Fruit fly (Drosophila melanogaster): ENCODE data around the gene CG34377.

CG34377 gene

dm6 chr3R:22362218-22362907 is 38.5 kb upstream of the CG34377 start, which contains the start of the genes JMJD6, CG7071 and Muted (continued):
- TF ChIP-seq Hey (tag; optimal IDR thresholded peaks at IDR 0.05): peak; percentile 63
- peak; percentile 65 for TF ChIP-seq CG1792 (GFP tag; optimal IDR thresholded peaks at IDR 0.05)
- TF ChIP-seq Taf1 (GFP tag; IDR thresholded peaks at IDR 0.05): peak; percentile 76
- TF ChIP-seq sd (tag; optimal IDR thresholded peaks at IDR 0.05): peak; percentile 73
- TF ChIP-seq CG4282 (GFP tag; optimal IDR thresholded peaks at IDR 0.05): peak; percentile 88
- peak; percentile 88 for TF ChIP-seq CG15601 (tag; optimal IDR thresholded peaks at IDR 0.05)
- TF ChIP-seq CG15269 (tag; optimal IDR thresholded peaks at IDR 0.05): peak; percentile 90
- TF ChIP-seq TFAM (GFP tag; optimal IDR thresholded peaks at IDR 0.05): no peak
- TF ChIP-seq cg (GFP tag; optimal IDR thresholded peaks at IDR 0.05): no peak
- TF ChIP-seq CG3726 (GFP tag; IDR thresholded peaks at IDR 0.05): peak; percentile 84; the same call in 2 of the 3 replicates
- TF ChIP-seq odd (GFP tag; optimal IDR thresholded peaks at IDR 0.05): peak; percentile 76
- TF ChIP-seq cwo (GFP tag; optimal IDR thresholded peaks at IDR 0.05): peak; percentile 77
- TF ChIP-seq CG6765 (GFP tag; optimal IDR thresholded peaks at IDR 0.05): peak; percentile 81
- peak; percentile 80 for TF ChIP-seq CG4617 (GFP tag; optimal IDR thresholded peaks at IDR 0.05; ENCODE audit: borderline replicate concordance)
- TF ChIP-seq bcd (GFP tag; optimal IDR thresholded peaks at IDR 0.05): peak; percentile 90
- TF ChIP-seq Atf-2 (GFP tag; optimal IDR thresholded peaks at IDR 0.05): peak; percentile 87
- peak; percentile 44 for TF ChIP-seq CG8359 (GFP tag; optimal IDR thresholded peaks at IDR 0.05; ENCODE audit: borderline replicate concordance)
- peak; percentile 90 for TF ChIP-seq CG34224 (GFP tag; IDR thresholded peaks at IDR 0.05; ENCODE audit: partially characterized antibody)
- peak; percentile 88 for TF ChIP-seq nmo (GFP tag; optimal IDR thresholded peaks at IDR 0.05)
- peak; percentile 93 for TF ChIP-seq CG11456 (GFP tag; IDR thresholded peaks at IDR 0.05)
- TF ChIP-seq onecut (GFP tag; IDR thresholded peaks at IDR 0.05): peak; percentile 72
- TF ChIP-seq CG6854 (GFP tag; optimal IDR thresholded peaks at IDR 0.05): peak; percentile 39
- TF ChIP-seq CG14014 (GFP tag; IDR thresholded peaks at IDR 0.05): peak; percentile 92
- peak; percentile 85 for TF ChIP-seq CG7839 (tag; optimal IDR thresholded peaks at IDR 0.05)
- 0 out of 3 replicates have a peak, but pooled peaks have one; percentile 4 for TF ChIP-seq CG7963 (GFP tag; IDR thresholded peaks at IDR 0.05; ENCODE audit: partially characterized antibody)
- TF ChIP-seq dimm (GFP tag; IDR thresholded peaks at IDR 0.05): peak; percentile 64; the same call in 1 of the 2 replicates
- peak; percentile 89 for TF ChIP-seq CG13123 (GFP tag; optimal IDR thresholded peaks at IDR 0.05)
- peak; percentile 69 for TF ChIP-seq Adf1 (GFP tag; IDR thresholded peaks at IDR 0.05)
- TF ChIP-seq unc-4 (GFP tag; IDR thresholded peaks at IDR 0.05; ENCODE audit: partially characterized antibody): peak; percentile 90
- TF ChIP-seq slp2 (GFP tag; optimal IDR thresholded peaks at IDR 0.05): peak; percentile 82
- peak; percentile 95 for TF ChIP-seq CG18599 (GFP tag; optimal IDR thresholded peaks at IDR 0.05)
- TF ChIP-seq CG13894 (tag; optimal IDR thresholded peaks at IDR 0.05): peak; percentile 94
- peak; percentile 78 for TF ChIP-seq nom (GFP tag; optimal IDR thresholded peaks at IDR 0.05)
- TF ChIP-seq sens-2 (GFP tag; IDR thresholded peaks at IDR 0.05): peak; percentile 90
- no peak for TF ChIP-seq crol (GFP tag; IDR thresholded peaks at IDR 0.05)
- peak; percentile 87 for TF ChIP-seq CG8388 (GFP tag; optimal IDR thresholded peaks at IDR 0.05)
- TF ChIP-seq CG13775 (GFP tag; optimal IDR thresholded peaks at IDR 0.05): peak; percentile 94
- no peak for TF ChIP-seq abd-A (tag; optimal IDR thresholded peaks at IDR 0.05)
- TF ChIP-seq CG10462 (GFP tag; optimal IDR thresholded peaks at IDR 0.05): peak; percentile 79
- TF ChIP-seq crp (GFP tag; optimal IDR thresholded peaks at IDR 0.05): peak; percentile 50 to 86
- TF ChIP-seq CG6683 (GFP tag; optimal IDR thresholded peaks at IDR 0.05): peak; percentile 72
- peak; percentile 57 for TF ChIP-seq CG12236 (GFP tag; optimal IDR thresholded peaks at IDR 0.05)
- TF ChIP-seq CG17186 (GFP tag; optimal IDR thresholded peaks at IDR 0.05): peak; percentile 60
- TF ChIP-seq Med (GFP tag): peak; percentile 98
- no peak for TF ChIP-seq usp (GFP tag; optimal IDR thresholded peaks at IDR 0.05)
- TF ChIP-seq al (GFP tag; IDR thresholded peaks at IDR 0.05): peak; percentile 92
- TF ChIP-seq CG12942 (GFP tag; optimal IDR thresholded peaks at IDR 0.05): peak; percentile 89
- TF ChIP-seq Atf6 (GFP tag; IDR thresholded peaks at IDR 0.05): peak; percentile 90
